Worm (Caenorhabditis elegans): ENCODE data around the gene C07G1.7.

DNA sequence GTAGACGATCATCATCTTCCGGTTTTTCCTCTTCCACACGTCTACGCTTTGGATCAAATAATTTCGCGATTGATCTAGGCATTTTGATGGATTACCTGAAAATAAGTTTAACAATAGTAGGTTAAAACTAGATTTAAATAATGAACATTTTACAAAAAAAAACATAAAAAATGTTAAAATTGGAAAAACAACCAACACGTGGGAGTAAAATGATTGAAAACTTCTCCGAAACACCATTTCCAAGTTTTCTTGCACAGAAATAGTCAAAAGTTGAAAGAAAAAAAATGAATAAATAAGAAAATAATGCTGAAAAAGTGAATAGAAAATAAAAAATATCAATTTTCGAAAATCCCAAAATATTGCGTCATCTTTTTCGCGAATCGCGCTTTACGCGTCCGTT lies at the start of gene C07G1.7:
- TF ChIP-seq nhr-12 (tag; optimal IDR thresholded peaks at IDR 0.05) (no peak), alr-1 (tag; optimal IDR thresholded peaks at IDR 0.05; ENCODE audit: borderline replicate concordance) (no peak)
